Fruit fly (Drosophila melanogaster) whole organism, embryonic: ENCODE results near the gene mRpL16.

ENCODE experiments used
- Atf-2 ChIP-seq: fragments of 200-800 bp; sonication (Bioruptor generic); optimal IDR thresholded peaks from 2 replicates; lab custom pipeline; 2016; ENCODE audit warnings: missing biosample characterization, missing genetic modification characterization
- Atf3 ChIP-seq: fragments of 200-800 bp; sonication (Bioruptor generic); optimal IDR thresholded peaks from 3 replicates; lab custom pipeline; 2016; ENCODE audit warnings: missing biosample characterization, missing genetic modification characterization
- BtbVII ChIP-seq: fragments of 200-800 bp; sonication (Bioruptor generic); optimal IDR thresholded peaks from 3 replicates; lab custom pipeline; 2017; ENCODE audit warnings: missing biosample characterization, mild to moderate bottlenecking, missing genetic modification characterization
- CG10462 ChIP-seq: fragments of 200-800 bp; sonication (Bioruptor generic); optimal IDR thresholded peaks from 2 replicates; lab custom pipeline; 2016; ENCODE audit warnings: missing biosample characterization, missing genetic modification characterization
- CG1233 ChIP-seq: fragments of 200-800 bp; sonication (Bioruptor generic); optimal IDR thresholded peaks from 4 replicates; lab custom pipeline; 2018; ENCODE audit warnings: missing biosample characterization, mild to moderate bottlenecking, missing genetic modification characterization
- CG14050 ChIP-seq: fragments of 200-800 bp; sonication (Bioruptor generic); IDR thresholded peaks from 3 replicates; pipeline ENCODE4 v1.3.6; 2022; ENCODE audit warnings: missing biosample characterization, missing genetic modification characterization
- CG14860 ChIP-seq: fragments of 200-800 bp; sonication (Bioruptor generic); IDR thresholded peaks from 3 replicates; pipeline ENCODE4 v1.3.6; 2022; ENCODE audit warnings: missing biosample characterization, missing genetic modification characterization; ENCODE audit not compliant: partially characterized antibody
- CG18476 ChIP-seq: fragments of 200-800 bp; sonication (Bioruptor generic); optimal IDR thresholded peaks from 2 replicates; lab custom pipeline; 2016; ENCODE audit warnings: missing biosample characterization, mild to moderate bottlenecking, missing genetic modification characterization
- CG30431 ChIP-seq: fragments of 200-800 bp; sonication (Bioruptor generic); optimal IDR thresholded peaks from 2 replicates; lab custom pipeline; 2017; ENCODE audit warnings: missing biosample characterization, missing genetic modification characterization
- CG3163 ChIP-seq: fragments of 200-800 bp; sonication (Bioruptor generic); optimal IDR thresholded peaks from 3 replicates; lab custom pipeline; 2016; ENCODE audit warnings: missing biosample characterization, missing genetic modification characterization
- CG3281 ChIP-seq: fragments of 200-800 bp; sonication (Bioruptor generic); optimal IDR thresholded peaks from 3 replicates; lab custom pipeline; 2017; ENCODE audit warnings: missing biosample characterization, mild to moderate bottlenecking, missing genetic modification characterization
- CG33213 ChIP-seq: fragments of 200-800 bp; sonication (Bioruptor generic); optimal IDR thresholded peaks from 3 replicates; lab custom pipeline; 2016; ENCODE audit warnings: missing biosample characterization, missing genetic modification characterization
- CG4730 ChIP-seq: fragments of 200-800 bp; sonication (Bioruptor generic); IDR thresholded peaks from 2 replicates; pipeline ENCODE4 v1.3.6; 2022; ENCODE audit warnings: missing biosample characterization, missing genetic modification characterization
- CG6175 ChIP-seq: fragments of 200-800 bp; sonication (Bioruptor generic); IDR thresholded peaks from 3 replicates; pipeline ENCODE4 v1.3.6; 2022; ENCODE audit warnings: missing biosample characterization, missing genetic modification characterization
- CG6791 ChIP-seq: fragments of 200-800 bp; sonication (Bioruptor generic); IDR thresholded peaks from 3 replicates; pipeline ENCODE4 v1.3.6; 2022; ENCODE audit warnings: missing biosample characterization, missing genetic modification characterization; ENCODE audit not compliant: partially characterized antibody
- CG7357 ChIP-seq: fragments of 200-800 bp; sonication (Bioruptor generic); IDR thresholded peaks from 3 replicates; pipeline ENCODE4 v1.3.6; 2022; ENCODE audit warnings: missing biosample characterization, missing genetic modification characterization
- CG7786 ChIP-seq: fragments of 200-800 bp; sonication (Bioruptor generic); optimal IDR thresholded peaks from 2 replicates; lab custom pipeline; 2016; ENCODE audit warnings: missing biosample characterization, missing genetic modification characterization
- CG7928 ChIP-seq: fragments of 200-800 bp; sonication (Bioruptor generic); optimal IDR thresholded peaks from 2 replicates; lab custom pipeline; 2017; ENCODE audit warnings: missing biosample characterization, mild to moderate bottlenecking, missing genetic modification characterization
- CG8089 ChIP-seq: fragments of 200-800 bp; sonication (Bioruptor generic); optimal IDR thresholded peaks from 3 replicates; lab custom pipeline; 2016; ENCODE audit warnings: missing biosample characterization, missing genetic modification characterization
- CG8290 ChIP-seq, 3 experiments: fragments of 200-800 bp; sonication (Bioruptor generic); optimal IDR thresholded peaks; 2 replicates each; lab custom pipeline; 2016 to 2019; ENCODE audit warnings: missing biosample characterization in 3 of 3, missing genetic modification characterization in 3 of 3, mild to moderate bottlenecking in 2 of 3, moderate library complexity in 1 of 3
- CG8478 ChIP-seq: fragments of >200 bp; optimal IDR thresholded peaks from 2 replicates; lab custom pipeline; 2018
- CTCF ChIP-seq: fragments of 200-800 bp; sonication (Bioruptor generic); optimal IDR thresholded peaks from 2 replicates; lab custom pipeline; 2017; ENCODE audit warnings: missing biosample characterization, mild to moderate bottlenecking, missing genetic modification characterization, moderate library complexity
- Deaf1 ChIP-seq: fragments of 200-800 bp; optimal IDR thresholded peaks from 3 replicates; lab custom pipeline; 2019; ENCODE audit warnings: missing biosample characterization, mild to moderate bottlenecking, missing genetic modification characterization, moderate library complexity
- Dfd ChIP-seq, 2 experiments: fragments of >200 bp; optimal IDR thresholded peaks; 2 replicates each; lab custom pipeline; 2017; ENCODE audit warnings: missing biosample characterization in 2 of 2, missing genetic modification characterization in 2 of 2
- E2f2 ChIP-seq: fragments of 200-800 bp; sonication (Bioruptor generic); IDR thresholded peaks from 2 replicates; pipeline ENCODE4 v1.3.6; 2022; ENCODE audit warnings: missing biosample characterization, missing genetic modification characterization
- Fer1 ChIP-seq: fragments of 200-800 bp; sonication (Bioruptor generic); optimal IDR thresholded peaks from 2 replicates; lab custom pipeline; 2017; ENCODE audit warnings: missing biosample characterization, mild to moderate bottlenecking, missing genetic modification characterization
- Hand ChIP-seq: fragments of 200-800 bp; sonication (Bioruptor generic); optimal IDR thresholded peaks from 2 replicates; lab custom pipeline; 2017; ENCODE audit warnings: mild to moderate bottlenecking, missing biosample characterization, missing genetic modification reagents, missing genetic modification characterization
- Ptx1 ChIP-seq: fragments of 200-800 bp; sonication (Bioruptor generic); IDR thresholded peaks from 2 replicates; pipeline ENCODE4 v1.3.6; 2022; ENCODE audit warnings: missing biosample characterization, missing genetic modification characterization
- Scr ChIP-seq: fragments of 200-800 bp; sonication (Bioruptor generic); IDR thresholded peaks from 2 replicates; pipeline ENCODE4 v1.3.6; 2022; ENCODE audit warnings: missing biosample characterization, missing genetic modification characterization; ENCODE audit not compliant: partially characterized antibody
- aop ChIP-seq: fragments of 200-800 bp; sonication (Bioruptor generic); IDR thresholded peaks from 2 replicates; pipeline ENCODE4 v1.3.6; 2022; ENCODE audit warnings: missing biosample characterization, missing genetic modification characterization
- bab2 ChIP-seq: fragments of 200-800 bp; sonication (Bioruptor generic); optimal IDR thresholded peaks from 2 replicates; lab custom pipeline; 2016; ENCODE audit warnings: missing biosample characterization, missing genetic modification characterization
- cad ChIP-seq: fragments of >200 bp; optimal IDR thresholded peaks from 2 replicates; lab custom pipeline; 2017; ENCODE audit warnings: missing biosample characterization, missing genetic modification characterization
- en ChIP-seq: fragments of 200-800 bp; sonication (Bioruptor generic); optimal IDR thresholded peaks from 2 replicates; lab custom pipeline; 2016; ENCODE audit warnings: missing biosample characterization, missing genetic modification characterization
- fd102C ChIP-seq: fragments of 200-800 bp; sonication (Bioruptor generic); optimal IDR thresholded peaks from 2 replicates; lab custom pipeline; 2018; ENCODE audit warnings: missing biosample characterization, mild to moderate bottlenecking, missing genetic modification characterization, moderate library complexity
- fd3F ChIP-seq: fragments of 200-800 bp; sonication (Bioruptor generic); optimal IDR thresholded peaks from 2 replicates; lab custom pipeline; 2018; ENCODE audit warnings: missing biosample characterization, mild to moderate bottlenecking, missing genetic modification characterization, moderate library complexity
- fru ChIP-seq: fragments of >200 bp; optimal IDR thresholded peaks from 2 replicates; lab custom pipeline; 2017
- gcm2 ChIP-seq: fragments of 200-800 bp; sonication (Bioruptor generic); optimal IDR thresholded peaks from 2 replicates; lab custom pipeline; 2016; ENCODE audit warnings: missing biosample characterization, missing genetic modification characterization
- lbe ChIP-seq: fragments of 200-800 bp; sonication (Bioruptor generic); optimal IDR thresholded peaks from 2 replicates; lab custom pipeline; 2016; ENCODE audit warnings: missing biosample characterization, mild to moderate bottlenecking, missing genetic modification characterization
- lov ChIP-seq, 2 experiments: fragments of 200-800 bp in 1 of 2; fragments of >200 bp in 1 of 2; sonication (Bioruptor generic) in 1 of 2; IDR thresholded peaks in 1 of 2; optimal IDR thresholded peaks in 1 of 2; 2 replicates in 1 of 2; 3 replicates in 1 of 2; pipeline versions ENCODE4 v1.3.6 to Lab custom; 2017 to 2022; ENCODE audit warnings: missing biosample characterization in 1 of 2, missing genetic modification characterization in 1 of 2
- mam ChIP-seq: fragments of 200-800 bp; sonication (Bioruptor generic); optimal IDR thresholded peaks from 3 replicates; lab custom pipeline; 2016; ENCODE audit warnings: missing biosample characterization, missing genetic modification characterization
- pfk ChIP-seq: fragments of 200-800 bp; sonication (Bioruptor generic); optimal IDR thresholded peaks from 2 replicates; lab custom pipeline; 2018; ENCODE audit warnings: missing biosample characterization, mild to moderate bottlenecking, missing genetic modification characterization, moderate library complexity
- rib ChIP-seq: fragments of 200-800 bp; sonication (Bioruptor generic); IDR thresholded peaks from 2 replicates; pipeline ENCODE4 v1.3.6; 2022; ENCODE audit warnings: missing biosample characterization, missing genetic modification characterization
- sc ChIP-seq, 3 experiments: fragments of >200 bp in 2 of 3; fragments of 200-800 bp in 1 of 3; sonication (Bioruptor generic) in 1 of 3; optimal IDR thresholded peaks; 2 replicates in 2 of 3; 3 replicates in 1 of 3; lab custom pipeline; 2017; ENCODE audit warnings: mild to moderate bottlenecking in 1 of 3, missing biosample characterization in 1 of 3, missing genetic modification characterization in 1 of 3, missing genetic modification reagents in 1 of 3
- schlank ChIP-seq: fragments of 200-800 bp; sonication (Bioruptor generic); optimal IDR thresholded peaks from 2 replicates; lab custom pipeline; 2018; ENCODE audit warnings: missing biosample characterization, mild to moderate bottlenecking, missing genetic modification characterization
- so ChIP-seq: fragments of 200-800 bp; sonication (Bioruptor generic); IDR thresholded peaks from 3 replicates; pipeline ENCODE4 v1.3.6; 2022; ENCODE audit warnings: missing biosample characterization, missing genetic modification characterization
- tgo ChIP-seq: fragments of 200-800 bp; sonication (Bioruptor generic); IDR thresholded peaks from 3 replicates; pipeline ENCODE4 v1.3.6; 2022; ENCODE audit warnings: missing biosample characterization, missing genetic modification characterization
- toy ChIP-seq: fragments of 200-800 bp; sonication (Bioruptor generic); IDR thresholded peaks from 2 replicates; pipeline ENCODE4 v1.3.6; 2022; ENCODE audit warnings: missing biosample characterization, missing genetic modification characterization
- usp ChIP-seq: fragments of >200 bp; optimal IDR thresholded peaks from 2 replicates; lab custom pipeline; 2017; ENCODE audit warnings: missing biosample characterization, missing genetic modification characterization
- vfl ChIP-seq: fragments of 200-800 bp; sonication (Bioruptor generic); optimal IDR thresholded peaks from 2 replicates; lab custom pipeline; 2016; ENCODE audit warnings: missing biosample characterization, missing genetic modification characterization

mRpL16 gene

DNA sequence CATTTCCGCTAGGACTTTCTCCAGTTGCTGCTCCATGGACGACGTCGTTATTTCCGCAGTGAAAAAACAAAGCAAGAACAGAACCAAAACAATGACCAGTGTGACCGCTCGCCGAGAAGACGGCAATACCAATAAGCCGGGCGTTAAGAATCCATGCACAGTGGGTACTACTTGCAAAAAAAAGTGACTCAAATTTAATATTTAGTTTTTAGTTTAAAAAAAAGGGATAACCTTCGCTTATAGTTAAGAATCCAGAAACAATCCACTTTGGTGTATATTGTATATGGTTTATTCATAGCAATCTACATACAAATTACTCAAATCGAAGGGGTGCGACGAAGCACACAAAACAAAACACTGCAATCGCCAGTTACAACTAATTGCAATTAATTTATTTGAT is 31.2 kb upstream of the mRpL16 start, which contains the start of gene Lamtor5 (continued):
- no peak for TF ChIP-seq usp (GFP tag; lab: Kevin White, UChicago)
- TF ChIP-seq rib = no peak
- peak; percentile 33; the same call in 1 of the 3 replicates for TF ChIP-seq tgo
- TF ChIP-seq CG7357 (GFP tag; lab: Robert Waterston, UW) = no peak
- TF ChIP-seq Deaf1 (tag; lab: Kevin White, UChicago) = no peak
- peak; percentile 49 for TF ChIP-seq vfl

DNA sequence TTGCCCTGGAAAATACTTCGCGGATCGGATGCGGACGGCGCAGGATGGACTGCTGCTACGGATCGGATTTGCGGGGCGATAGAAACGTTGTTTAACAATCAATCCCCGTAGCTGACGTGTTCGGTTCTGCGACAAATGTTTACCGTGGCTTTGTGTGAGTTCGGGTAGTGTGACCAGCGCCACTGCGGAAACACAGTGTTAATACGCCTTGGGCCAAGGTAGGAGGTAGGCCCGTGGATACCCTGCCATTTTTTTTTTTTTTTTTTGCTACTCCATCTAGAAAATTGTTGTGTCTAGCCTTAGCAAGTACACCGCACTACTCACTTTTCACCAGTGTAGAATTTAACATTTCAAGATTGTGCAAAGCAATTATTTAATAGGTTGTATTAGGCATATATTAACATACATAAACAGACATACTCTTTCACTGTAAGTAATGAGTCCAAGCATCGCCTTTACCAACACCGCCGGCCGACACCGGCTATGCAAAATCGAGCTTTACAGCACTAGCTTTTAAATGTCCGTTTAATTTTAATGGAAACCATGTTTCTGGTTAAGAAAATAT is 28.4 kb upstream of the mRpL16 start, which contains the start of gene deltaCOP:
Gene deltaCOP, minus strand, starts transcription at position 171 of the 565 bp plus-strand sequence.
- TF ChIP-seq schlank (tag; lab: Kevin White, UChicago) (peak; percentile 24), CG8290 (GFP tag; optimal IDR thresholded peaks at IDR 0.05; lab: Kevin White, UChicago) (no peak), CG8290 (tag; optimal IDR thresholded peaks at IDR 0.05; lab: Kevin White, UChicago) (peak in 1 of 2 experiments; percentile 40), CG14050 (GFP tag; lab: Robert Waterston, UW) (peak; percentile 71), Scr (GFP tag; lab: Robert Waterston, UW) (peak; percentile 34; the same call in 1 of the 2 replicates), CG30431 (GFP tag; lab: Kevin White, UChicago) (peak; percentile 46), sc (optimal IDR thresholded peaks at IDR 0.05; lab: Kevin White, UChicago) (no peak), sc (GFP tag; optimal IDR thresholded peaks at IDR 0.05; lab: Kevin White, UChicago) (no peak), CG33213 (GFP tag; lab: Kevin White, UChicago) (peak; percentile 90), BtbVII (GFP tag; lab: Kevin White, UChicago) (peak; percentile 55), CG1233 (peak; percentile 73), CTCF (GFP tag; lab: Kevin White, UChicago) (peak; percentile 36), E2f2 (GFP tag; lab: Robert Waterston, UW) (peak; percentile 68), CG8478 (lab: Kevin White, UChicago) (no peak), CG8089 (peak; percentile 88), pfk (GFP tag; lab: Kevin White, UChicago) (no peak), Hand (GFP tag; lab: Kevin White, UChicago) (peak; percentile 13), CG7786 (GFP tag; lab: Kevin White, UChicago) (peak; percentile 93), en (GFP tag; lab: Kevin White, UChicago) (peak; percentile 69), Fer1 (GFP tag; lab: Kevin White, UChicago) (peak; percentile 78), toy (GFP tag; lab: Robert Waterston, UW) (peak; percentile 60; the same call in 1 of the 2 replicates), cad (GFP tag; lab: Kevin White, UChicago) (no peak), Ptx1 (peak; percentile 91), CG6791 (no peak), aop (GFP tag; lab: Robert Waterston, UW) (no peak), CG3163 (peak; percentile 68), fru (lab: Kevin White, UChicago) (no peak), CG18476 (peak; percentile 78), CG10462 (GFP tag; lab: Kevin White, UChicago) (peak; percentile 66), Dfd (GFP tag; optimal IDR thresholded peaks at IDR 0.05; lab: Kevin White, UChicago) (no peak), CG4730 (peak; percentile 69), fd3F (GFP tag; lab: Kevin White, UChicago) (peak; percentile 62), CG14860 (no peak), CG3281 (GFP tag; lab: Kevin White, UChicago) (peak; percentile 80), bab2 (GFP tag; lab: Kevin White, UChicago) (peak; percentile 91), gcm2 (GFP tag; lab: Kevin White, UChicago) (peak; percentile 42), Atf-2 (GFP tag; lab: Kevin White, UChicago) (peak; percentile 88), CG6175 (GFP tag; lab: Robert Waterston, UW) (peak; percentile 79), fd102C (no peak), lov (optimal IDR thresholded peaks at IDR 0.05; lab: Kevin White, UChicago) (no peak), lov (GFP tag; IDR thresholded peaks at IDR 0.05; lab: Robert Waterston, UW) (0 out of 3 replicates have a peak, but pooled peaks have one; percentile 46), so (GFP tag; lab: Robert Waterston, UW) (peak; percentile 84; the same call in 2 of the 3 replicates), CG7928 (peak; percentile 56), Atf3 (peak; percentile 86), lbe (GFP tag; lab: Kevin White, UChicago) (peak; percentile 82), mam (GFP tag; lab: Kevin White, UChicago) (peak; percentile 94)
